Worm (Caenorhabditis elegans): ENCODE results near the gene act-3.
A peak's percentile ranks its signal among the peaks of the same experiment; 100 is the strongest.

act-3 gene

DNA sequence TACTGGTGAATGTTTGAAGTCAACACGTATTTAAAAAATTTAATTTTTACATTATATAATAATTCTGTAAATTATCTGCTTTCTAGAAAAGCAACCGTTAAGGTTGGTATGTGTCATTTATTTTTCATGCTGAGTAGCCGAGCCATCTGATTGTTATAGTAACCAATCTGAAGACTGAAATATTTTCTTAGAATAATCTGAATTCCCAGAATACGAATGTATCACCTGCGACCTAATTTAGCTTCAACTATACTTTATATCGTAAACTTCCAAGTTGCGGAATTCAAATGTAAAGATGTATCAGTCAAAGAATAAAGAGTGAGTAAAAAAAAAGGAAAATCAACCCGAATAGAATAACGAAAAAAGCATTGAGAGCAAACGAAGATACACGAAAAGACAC, 41.1 kb downstream of the act-3 start:
- TF ChIP-seq med-1 (GFP tag; optimal IDR thresholded peaks at IDR 0.05; ENCODE audit: insufficient read depth) (no peak), tab-1 (GFP tag; IDR thresholded peaks at IDR 0.05) (no peak), T22C8.4 (GFP tag; IDR thresholded peaks at IDR 0.05) (no peak), ref-1 (GFP tag; conservative IDR thresholded peaks at IDR 0.05) (no peak), cog-1 (tag; optimal IDR thresholded peaks at IDR 0.05) (no peak), klf-2 (GFP tag; conservative IDR thresholded peaks at IDR 0.05) (no peak)

DNA sequence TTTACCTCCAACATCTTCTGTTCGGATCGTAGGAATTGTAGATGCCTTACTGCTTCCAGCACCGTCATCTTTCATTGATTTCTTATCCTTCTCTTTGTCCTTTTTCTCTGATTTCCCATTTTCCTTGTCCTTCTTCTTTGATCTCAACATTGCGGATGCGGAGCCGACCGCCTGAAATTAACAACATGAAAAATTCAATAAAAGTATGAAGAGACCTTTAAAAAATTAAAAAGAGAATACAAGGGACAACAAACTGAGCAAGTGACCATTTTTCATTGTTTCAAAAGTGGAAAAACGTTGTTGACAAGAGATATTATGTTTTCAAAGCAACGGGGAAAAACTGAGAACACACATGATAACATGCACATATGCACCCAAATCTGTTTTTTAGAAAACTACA, 43.6 kb downstream of the act-3 start:
- TF ChIP-seq klf-2 (GFP tag; conservative IDR thresholded peaks at IDR 0.05) (no peak), ztf-29 (GFP tag; IDR thresholded peaks at IDR 0.05) (no peak), cog-1 (tag; optimal IDR thresholded peaks at IDR 0.05) (no peak), flt-1 (GFP tag; IDR thresholded peaks at IDR 0.05) (no peak), ref-1 (GFP tag; conservative IDR thresholded peaks at IDR 0.05) (no peak), tab-1 (GFP tag; IDR thresholded peaks at IDR 0.05) (no peak), med-1 (GFP tag; optimal IDR thresholded peaks at IDR 0.05; ENCODE audit: insufficient read depth) (no peak), T22C8.4 (GFP tag; IDR thresholded peaks at IDR 0.05) (no peak), ztf-23 (GFP tag; IDR thresholded peaks at IDR 0.05) (no peak)

- TF ChIP-seq ref-1 (GFP tag; conservative IDR thresholded peaks at IDR 0.05) (no peak), ztf-23 (GFP tag; IDR thresholded peaks at IDR 0.05) (peak; percentile 71), T22C8.4 (GFP tag; IDR thresholded peaks at IDR 0.05) (peak; percentile 38; the same call in 1 of the 2 replicates), ztf-29 (GFP tag; IDR thresholded peaks at IDR 0.05) (no peak), med-1 (GFP tag; optimal IDR thresholded peaks at IDR 0.05; ENCODE audit: insufficient read depth) (no peak), flt-1 (GFP tag; IDR thresholded peaks at IDR 0.05) (peak; percentile 47; the same call in 1 of the 2 replicates), cog-1 (tag; optimal IDR thresholded peaks at IDR 0.05) (peak; percentile 39)
Measured at ce11 chrV:11029309-11029708, 45.0 kb downstream of the act-3 start.

- TF ChIP-seq T22C8.4 (GFP tag; IDR thresholded peaks at IDR 0.05), result no peak
- no peak for TF ChIP-seq klf-2 (GFP tag; conservative IDR thresholded peaks at IDR 0.05)
Measured at ce11 chrV:11027740-11028139, 46.6 kb downstream of the act-3 start.

- no peak for TF ChIP-seq ztf-29 (GFP tag; IDR thresholded peaks at IDR 0.05)
- TF ChIP-seq tab-1 (GFP tag; IDR thresholded peaks at IDR 0.05), result no peak
- TF ChIP-seq T22C8.4 (GFP tag; IDR thresholded peaks at IDR 0.05), result no peak
- TF ChIP-seq ref-1 (GFP tag; conservative IDR thresholded peaks at IDR 0.05), result no peak
- TF ChIP-seq ztf-23 (GFP tag; IDR thresholded peaks at IDR 0.05), result no peak
- no peak for TF ChIP-seq med-1 (GFP tag; optimal IDR thresholded peaks at IDR 0.05; ENCODE audit: insufficient read depth)
- TF ChIP-seq flt-1 (GFP tag; IDR thresholded peaks at IDR 0.05), result no peak
- TF ChIP-seq klf-2 (GFP tag; conservative IDR thresholded peaks at IDR 0.05), result no peak
- TF ChIP-seq cog-1 (tag; optimal IDR thresholded peaks at IDR 0.05), result no peak
Measured at ce11 chrV:11022817-11023216, 51.5 kb downstream of the act-3 start, which contains the start of the genes C13G3.12 and hot-6. Gene C13G3.12 (minus strand): TSS chrV:11022917. Gene hot-6 (minus strand): TSS chrV:11022937.
